Fruit fly (Drosophila melanogaster): Measurements from ENCODE around the gene CanA-14F.

The CanA-14F gene

DNA sequence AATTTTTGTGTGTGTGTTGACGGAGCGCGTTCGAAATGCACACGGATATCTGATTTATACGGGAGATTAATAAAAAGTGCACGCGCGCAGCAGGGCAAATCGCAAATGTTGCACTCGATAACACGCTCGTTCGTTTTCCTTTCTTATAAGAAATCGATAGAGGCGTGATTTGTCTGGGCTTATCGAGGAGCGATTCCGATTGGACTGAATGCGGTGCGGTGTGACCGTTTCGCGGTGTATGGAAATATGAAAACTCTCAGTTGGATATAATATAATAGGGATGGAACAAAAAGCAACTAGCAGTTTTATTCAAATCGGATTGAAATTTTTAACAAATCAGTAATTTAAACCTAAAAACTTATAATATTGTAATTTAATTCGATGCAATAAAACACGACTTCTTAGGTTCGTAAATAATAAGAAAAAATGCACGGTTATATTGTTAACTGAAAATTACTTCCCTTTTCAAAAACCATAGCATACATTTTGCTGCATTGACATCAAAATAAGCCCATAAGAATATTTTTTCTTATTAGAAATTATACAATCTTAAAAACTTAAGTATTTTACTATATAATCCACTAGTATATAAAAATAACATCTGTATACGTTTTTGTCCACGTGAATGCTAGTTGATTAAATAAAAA is at the start of gene CanA-14F (continued):
- peak; percentile 55; the same call in 2 of the 3 replicates for TF ChIP-seq vnd (GFP tag; IDR thresholded peaks at IDR 0.05; ENCODE audit: partially characterized antibody)
- TF ChIP-seq Mes4 (GFP tag; optimal IDR thresholded peaks at IDR 0.05) = no peak
- TF ChIP-seq ara (GFP tag; IDR thresholded peaks at IDR 0.05) = no peak
- TF ChIP-seq CG8478 (optimal IDR thresholded peaks at IDR 0.05) = no peak
- no peak for TF ChIP-seq gcm (GFP tag; optimal IDR thresholded peaks at IDR 0.05)
- no peak for TF ChIP-seq CG18011 (GFP tag; optimal IDR thresholded peaks at IDR 0.05)
- TF ChIP-seq Bgb (GFP tag; IDR thresholded peaks at IDR 0.05; ENCODE audit: partially characterized antibody) = peak; percentile 73
- TF ChIP-seq tap (tag; optimal IDR thresholded peaks at IDR 0.05) = no peak
- TF ChIP-seq klu (GFP tag; IDR thresholded peaks at IDR 0.05) = no peak
- peak; percentile 62; the same call in 1 of the 2 replicates for TF ChIP-seq onecut (GFP tag; IDR thresholded peaks at IDR 0.05)
- TF ChIP-seq Dll (GFP tag; IDR thresholded peaks at IDR 0.05; ENCODE audit: partially characterized antibody) = peak; percentile 14; the same call in 1 of the 4 replicates
- peak; percentile 66; the same call in 1 of the 2 replicates for TF ChIP-seq amos (GFP tag; IDR thresholded peaks at IDR 0.05; ENCODE audit: partially characterized antibody)
- no peak for TF ChIP-seq ems (GFP tag; optimal IDR thresholded peaks at IDR 0.05)
- TF ChIP-seq hb (GFP tag; IDR thresholded peaks at IDR 0.05; ENCODE audit: partially characterized antibody) = peak; percentile 73; the same call in 2 of the 3 replicates
- no peak for TF ChIP-seq CG7271 (tag; optimal IDR thresholded peaks at IDR 0.05)
- peak; percentile 26 for TF ChIP-seq CG14710 (tag; optimal IDR thresholded peaks at IDR 0.05)
- peak; percentile 55 for TF ChIP-seq CG15514 (GFP tag; optimal IDR thresholded peaks at IDR 0.05)
- peak; percentile 46; the same call in 1 of the 2 replicates for TF ChIP-seq CG9932 (GFP tag; IDR thresholded peaks at IDR 0.05)
- TF ChIP-seq CG16863 (GFP tag; optimal IDR thresholded peaks at IDR 0.05) = no peak
- no peak for TF ChIP-seq CG3847 (GFP tag; IDR thresholded peaks at IDR 0.05)
- no peak for TF ChIP-seq CG1832 (GFP tag; optimal IDR thresholded peaks at IDR 0.05)
- 0 out of 4 replicates have a peak, but pooled peaks have one; percentile 61 for TF ChIP-seq chinmo (GFP tag; IDR thresholded peaks at IDR 0.05; ENCODE audit: partially characterized antibody)
- no peak for TF ChIP-seq bsh (GFP tag; optimal IDR thresholded peaks at IDR 0.05)
- peak; percentile 52; the same call in 1 of the 2 replicates for TF ChIP-seq unc-4 (GFP tag; IDR thresholded peaks at IDR 0.05; ENCODE audit: partially characterized antibody)
- TF ChIP-seq CG18764 (GFP tag; optimal IDR thresholded peaks at IDR 0.05) = no peak
- TF ChIP-seq vfl (GFP tag; optimal IDR thresholded peaks at IDR 0.05) = no peak
- TF ChIP-seq ase (GFP tag; IDR thresholded peaks at IDR 0.05) = no peak
- no peak for TF ChIP-seq lov (optimal IDR thresholded peaks at IDR 0.05)
- TF ChIP-seq lov (GFP tag; IDR thresholded peaks at IDR 0.05) = 0 out of 3 replicates have a peak, but pooled peaks have one; percentile 20
- TF ChIP-seq toy (GFP tag; IDR thresholded peaks at IDR 0.05) = no peak
- no peak for TF ChIP-seq wek (GFP tag; optimal IDR thresholded peaks at IDR 0.05)
- TF ChIP-seq CG3995 (GFP tag; optimal IDR thresholded peaks at IDR 0.05) = peak; percentile 65
- TF ChIP-seq Doc3 (GFP tag; IDR thresholded peaks at IDR 0.05; ENCODE audit: partially characterized antibody) = 0 out of 3 replicates have a peak, but pooled peaks have one; percentile 32
- no peak for TF ChIP-seq BtbVII (GFP tag; optimal IDR thresholded peaks at IDR 0.05)
- peak; percentile 79 for TF ChIP-seq tna (GFP tag; IDR thresholded peaks at IDR 0.05; ENCODE audit: partially characterized antibody)
- TF ChIP-seq B-H2 (GFP tag; optimal IDR thresholded peaks at IDR 0.05) = no peak
- no peak for TF ChIP-seq so (GFP tag; IDR thresholded peaks at IDR 0.05)
- no peak for TF ChIP-seq dysf (GFP tag; IDR thresholded peaks at IDR 0.05)
- no peak for TF ChIP-seq kah (GFP tag; optimal IDR thresholded peaks at IDR 0.05)
- no peak for TF ChIP-seq otp (GFP tag; IDR thresholded peaks at IDR 0.05)
- TF ChIP-seq inv (GFP tag; IDR thresholded peaks at IDR 0.05; ENCODE audit: partially characterized antibody) = peak; percentile 53
- no peak for TF ChIP-seq Adf1 (GFP tag; IDR thresholded peaks at IDR 0.05)
- TF ChIP-seq CG2129 (GFP tag; IDR thresholded peaks at IDR 0.05; ENCODE audit: partially characterized antibody) = no peak
- no peak for TF ChIP-seq crp (GFP tag; optimal IDR thresholded peaks at IDR 0.05)
- no peak for TF ChIP-seq ewg (GFP tag; optimal IDR thresholded peaks at IDR 0.05)
- TF ChIP-seq disco-r (GFP tag; optimal IDR thresholded peaks at IDR 0.05) = no peak
- TF ChIP-seq CG8765 (GFP tag; IDR thresholded peaks at IDR 0.05) = no peak
- peak; percentile 27; the same call in 1 of the 2 replicates for TF ChIP-seq slbo (GFP tag; IDR thresholded peaks at IDR 0.05)
- TF ChIP-seq eve (GFP tag; optimal IDR thresholded peaks at IDR 0.05) = no peak
